Fruit fly (Drosophila melanogaster) whole organism, prepupa: ENCODE data around the gene CG42458.

Experiments used
- CG8632 ChIP-seq: fragments of 200-800 bp; sonication (Bioruptor generic); optimal IDR thresholded peaks from 3 replicates; lab custom pipeline; 2016; ENCODE audit warnings: missing biosample characterization, missing genetic modification characterization
- Sox14 ChIP-seq: fragments of 200-800 bp; sonication (Bioruptor generic); optimal IDR thresholded peaks from 3 replicates; lab custom pipeline; 2016; ENCODE audit warnings: missing biosample characterization, missing genetic modification characterization

DNA sequence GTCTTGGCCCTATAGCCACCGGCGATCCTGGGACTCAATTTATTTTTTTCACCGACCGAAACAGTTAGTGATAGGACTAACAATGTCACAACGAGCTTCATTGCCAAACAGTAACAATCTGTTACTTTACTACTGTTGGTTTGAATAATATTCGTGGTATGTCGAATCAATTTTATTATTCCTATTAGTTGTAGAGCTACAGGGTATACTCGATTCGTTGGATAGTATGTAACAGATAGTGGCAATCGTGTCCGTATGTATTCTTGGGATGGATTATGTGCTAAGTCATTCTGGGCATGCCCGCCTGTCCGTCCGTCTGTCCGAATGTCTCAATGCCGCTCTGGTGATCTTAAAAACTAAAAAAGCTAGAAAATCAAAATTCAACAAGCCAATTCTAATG, 15.7 kb downstream of the CG42458 start, which contains the start of gene sphinx1:
- no peak for TF ChIP-seq CG8632 (GFP tag; lab: Kevin White, UChicago)
- TF ChIP-seq Sox14: no peak
